Worm (Caenorhabditis elegans): Measurements from ENCODE around the gene F46F5.1.

F46F5.1 gene

ce11 chrII:783532-783931 is 8.2 kb downstream of the F46F5.1 start, which contains the start of gene Y39F10A.6:
Gene Y39F10A.6, minus strand, starts transcription at chrII:783632.
- no peak for TF ChIP-seq unc-62 (GFP tag; optimal IDR thresholded peaks at IDR 0.05)

DNA sequence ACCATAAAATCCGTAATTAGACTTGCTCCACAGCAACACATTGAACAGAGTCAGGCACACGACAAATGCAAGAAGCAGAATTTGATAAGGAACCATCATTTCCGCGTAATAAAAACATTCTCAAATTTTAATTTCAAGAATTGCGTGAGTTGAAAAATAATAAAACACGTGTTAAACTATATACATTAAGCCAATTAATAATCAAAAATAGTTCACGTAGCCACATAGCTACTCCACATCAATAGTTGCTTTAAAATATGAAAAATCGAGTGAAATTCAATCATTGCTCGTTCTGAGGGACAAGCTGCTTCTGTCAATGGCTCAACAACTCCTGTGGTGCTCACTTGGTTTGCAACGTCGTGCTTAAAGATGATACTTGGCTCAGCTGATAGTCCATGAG is 8.8 kb downstream of the F46F5.1 start, which contains the start of gene Y39F10A.3:
Gene Y39F10A.3 (minus strand): TSS at position 101 of the 400 bp plus-strand sequence.
- no peak for TF ChIP-seq unc-62 (GFP tag; optimal IDR thresholded peaks at IDR 0.05)

ce11 chrII:775033-775432 is 16.7 kb downstream of the F46F5.1 start, which contains the start of gene Y39F10A.1:
Gene Y39F10A.1, plus strand, starts transcription at chrII:775333.
- no peak for TF ChIP-seq unc-62 (GFP tag; optimal IDR thresholded peaks at IDR 0.05)

- TF ChIP-seq unc-62 (GFP tag; optimal IDR thresholded peaks at IDR 0.05): no peak
These were observed 17.9 kb downstream of the F46F5.1 start for ce11 chrII:773830-774229.

DNA sequence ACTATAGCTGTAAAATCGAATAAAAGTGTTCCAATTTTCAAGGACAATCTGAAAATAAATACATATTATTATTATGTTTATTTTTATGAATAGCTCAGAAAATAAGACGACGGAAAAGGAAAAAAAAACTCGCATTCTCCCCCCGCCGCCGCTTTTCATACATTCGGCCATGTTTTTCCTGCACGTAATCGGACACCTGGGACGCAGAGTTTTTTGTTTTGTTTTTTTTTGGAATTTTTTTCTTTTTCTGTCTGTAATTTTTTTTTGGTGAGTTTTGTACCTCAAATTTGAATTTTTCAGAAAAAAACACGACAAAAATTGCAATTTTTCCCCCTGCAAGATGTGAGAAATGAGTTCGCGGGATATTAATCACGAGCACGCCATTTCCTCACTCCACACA is 21.5 kb downstream of the F46F5.1 start, which contains the start of gene C08G5.6:
Gene C08G5.6 (plus strand): TSS at position 301 of the 400 bp plus-strand sequence.
- TF ChIP-seq unc-62 (GFP tag; optimal IDR thresholded peaks at IDR 0.05): no peak

DNA sequence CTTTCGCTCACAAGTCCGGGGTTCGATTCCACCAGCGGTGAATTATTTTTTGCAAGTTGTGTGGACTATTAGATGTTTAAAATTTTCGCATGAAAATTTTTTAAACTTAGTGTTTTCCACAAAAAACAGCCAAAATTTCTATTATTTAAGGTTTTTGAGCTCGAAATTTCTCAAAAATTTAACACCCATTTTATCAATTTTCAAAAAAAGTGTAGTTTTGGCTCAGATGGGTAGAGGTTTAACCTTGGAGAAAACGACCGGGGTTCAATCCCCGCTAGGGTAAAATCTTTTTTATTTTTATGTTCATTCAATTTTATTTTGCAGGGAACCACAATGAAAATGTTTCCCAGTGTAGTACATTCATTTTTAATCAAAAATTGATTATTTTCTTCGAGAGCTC is 22.5 kb downstream of the F46F5.1 start:
- no peak for TF ChIP-seq unc-62 (GFP tag; optimal IDR thresholded peaks at IDR 0.05)

- no peak for TF ChIP-seq unc-62 (GFP tag; optimal IDR thresholded peaks at IDR 0.05)
These were observed 26.5 kb downstream of the F46F5.1 start, which contains the start of gene C08G5.7 for ce11 chrII:765219-765618. Gene C08G5.7, minus strand, starts transcription at chrII:765319.

ce11 chrII:764385-764784 is 27.3 kb downstream of the F46F5.1 start:
- TF ChIP-seq unc-62 (GFP tag; optimal IDR thresholded peaks at IDR 0.05): no peak

- TF ChIP-seq unc-62 (GFP tag; optimal IDR thresholded peaks at IDR 0.05): no peak
These were observed 28.8 kb downstream of the F46F5.1 start for ce11 chrII:762942-763341.

- no peak for TF ChIP-seq unc-62 (GFP tag; optimal IDR thresholded peaks at IDR 0.05)
These were observed 31.5 kb downstream of the F46F5.1 start for ce11 chrII:760276-760675.

- TF ChIP-seq unc-62 (GFP tag; optimal IDR thresholded peaks at IDR 0.05): no peak
These were observed 31.9 kb downstream of the F46F5.1 start for ce11 chrII:759788-760187.

DNA sequence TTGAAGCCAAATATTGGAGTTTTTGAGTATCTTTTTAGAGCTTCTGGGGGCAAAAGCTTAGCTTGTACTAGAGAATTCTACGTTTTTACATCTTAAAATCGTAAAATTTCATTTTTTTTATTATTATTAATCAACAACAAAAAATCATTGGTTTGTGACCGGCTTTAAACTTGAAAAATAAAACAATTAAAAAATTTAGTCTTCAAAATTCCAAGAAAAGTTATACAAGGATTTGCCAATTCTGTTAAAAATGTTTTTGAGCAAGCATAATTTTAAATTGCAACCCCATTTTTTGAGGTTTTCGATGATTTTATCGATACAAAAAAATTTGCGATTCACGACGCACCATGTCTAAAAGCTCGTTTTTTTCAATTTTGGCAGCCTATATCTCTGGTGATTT is 34.5 kb downstream of the F46F5.1 start:
- TF ChIP-seq unc-62 (GFP tag; optimal IDR thresholded peaks at IDR 0.05): no peak

DNA sequence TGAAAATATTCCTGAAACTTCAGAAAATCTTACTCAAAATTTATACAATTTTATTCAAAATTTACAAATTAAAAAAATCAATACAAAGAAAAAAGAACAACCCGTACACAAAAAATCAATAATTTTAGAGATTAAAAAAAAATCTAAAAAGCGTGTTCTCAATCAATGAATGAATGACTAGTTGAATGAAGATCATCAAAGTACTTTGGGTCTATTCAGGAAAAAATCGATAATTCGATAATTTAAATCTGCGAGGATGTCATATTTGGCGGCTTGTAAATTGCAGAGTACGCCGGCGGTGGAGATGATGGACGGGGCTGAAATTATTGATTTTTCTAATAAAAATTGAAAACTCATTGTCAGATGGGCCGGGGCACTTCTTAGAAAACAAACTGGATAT is 35.6 kb downstream of the F46F5.1 start:
- TF ChIP-seq unc-62 (GFP tag; optimal IDR thresholded peaks at IDR 0.05): no peak

ce11 chrII:754971-755370 is 36.8 kb downstream of the F46F5.1 start:
- TF ChIP-seq unc-62 (GFP tag; optimal IDR thresholded peaks at IDR 0.05): no peak

DNA sequence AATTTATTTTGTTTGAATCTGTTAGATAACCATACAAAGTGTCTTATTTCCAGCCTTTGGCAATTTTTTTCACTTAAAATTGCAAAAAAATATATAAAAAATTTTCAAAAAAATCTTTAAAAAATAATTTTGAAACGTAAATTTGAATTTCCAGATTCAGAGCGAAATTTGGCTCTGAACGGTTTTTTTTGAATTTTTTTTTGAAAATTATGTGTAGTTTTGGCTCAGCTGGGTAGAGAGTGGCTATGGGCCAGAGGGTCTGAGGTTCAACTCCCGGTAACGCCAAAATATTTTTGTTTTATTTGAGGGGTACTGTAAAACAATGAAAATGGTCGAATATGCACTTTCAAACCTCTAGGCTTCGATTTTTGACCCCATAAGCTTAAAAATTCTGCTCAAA is 38.3 kb downstream of the F46F5.1 start:
- no peak for TF ChIP-seq unc-62 (GFP tag; optimal IDR thresholded peaks at IDR 0.05)

ce11 chrII:751850-752249 is 39.9 kb downstream of the F46F5.1 start:
- TF ChIP-seq unc-62 (GFP tag; optimal IDR thresholded peaks at IDR 0.05): no peak

ce11 chrII:750155-750554 is 41.6 kb downstream of the F46F5.1 start, which contains the start of gene snt-6:
Gene snt-6, minus strand, starts transcription at chrII:750212.
- no peak for TF ChIP-seq unc-62 (GFP tag; optimal IDR thresholded peaks at IDR 0.05)

ce11 chrII:740808-741207 is 50.9 kb downstream of the F46F5.1 start, which contains the start of gene fbxc-48:
Gene fbxc-48, minus strand, starts transcription at chrII:740908.
- TF ChIP-seq unc-62 (GFP tag; optimal IDR thresholded peaks at IDR 0.05): no peak
